Worm (Caenorhabditis elegans): ENCODE results near the gene R160.14.

R160.14 gene

DNA sequence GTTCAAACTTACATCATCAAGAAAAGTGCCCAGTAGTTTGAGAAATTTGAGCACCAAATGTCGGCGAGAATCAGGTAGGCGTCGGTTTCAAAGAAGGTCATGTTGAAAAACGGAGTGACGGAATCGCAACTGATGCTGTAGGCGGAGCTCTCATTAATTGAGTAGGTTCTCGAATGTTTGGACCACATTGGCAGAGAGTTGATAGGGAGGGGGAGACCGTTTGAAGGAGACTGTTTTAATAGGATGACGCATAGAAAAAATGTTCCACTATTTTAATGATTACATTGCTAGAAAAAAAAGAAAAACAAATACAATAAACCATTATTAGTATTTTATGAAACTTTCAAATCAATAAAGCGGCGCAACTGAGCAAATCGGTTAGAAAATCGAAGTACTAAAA is 8.7 kb downstream of the R160.14 start, which contains the start of gene F14H12.17:
Gene F14H12.17, minus strand, starts transcription at position 101 of the 400 bp plus-strand sequence.
- TF ChIP-seq pha-4 (tag; optimal IDR thresholded peaks at IDR 0.05) (no peak), ces-1 (GFP tag; optimal IDR thresholded peaks at IDR 0.05) (no peak), sptf-1 (tag; optimal IDR thresholded peaks at IDR 0.05) (no peak), unc-39 (tag; optimal IDR thresholded peaks at IDR 0.05) (no peak), ztf-11 (tag; optimal IDR thresholded peaks at IDR 0.05) (no peak), sem-2 (GFP tag; optimal IDR thresholded peaks at IDR 0.05) (no peak), nhr-12 (tag; optimal IDR thresholded peaks at IDR 0.05) (no peak), nhr-2 (tag; optimal IDR thresholded peaks at IDR 0.05) (no peak), zip-8 (tag; optimal IDR thresholded peaks at IDR 0.05) (no peak), lin-32 (GFP tag; optimal IDR thresholded peaks at IDR 0.05) (no peak), drap-1 (GFP tag; optimal IDR thresholded peaks at IDR 0.05) (no peak), nhr-28 (tag; optimal IDR thresholded peaks at IDR 0.05) (no peak), tbx-8 (GFP tag; optimal IDR thresholded peaks at IDR 0.05) (no peak), ceh-43 (GFP tag; optimal IDR thresholded peaks at IDR 0.05) (no peak), lin-13 (tag; optimal IDR thresholded peaks at IDR 0.05) (no peak), ham-2 (GFP tag; optimal IDR thresholded peaks at IDR 0.05) (no peak), lsy-2 (tag; optimal IDR thresholded peaks at IDR 0.05) (no peak)

- TF ChIP-seq sptf-1 (tag; optimal IDR thresholded peaks at IDR 0.05), result no peak
- TF ChIP-seq ces-1 (GFP tag; optimal IDR thresholded peaks at IDR 0.05), result no peak
- TF ChIP-seq unc-120 (tag; optimal IDR thresholded peaks at IDR 0.05; ENCODE audit: poor library complexity, severe bottlenecking), result no peak
- TF ChIP-seq drap-1 (GFP tag; optimal IDR thresholded peaks at IDR 0.05), result no peak
Measured at ce11 chrX:4362522-4362921, 9.4 kb downstream of the R160.14 start, which contains the start of gene F14H12.7. Gene F14H12.7, minus strand, starts transcription at chrX:4362622.

DNA sequence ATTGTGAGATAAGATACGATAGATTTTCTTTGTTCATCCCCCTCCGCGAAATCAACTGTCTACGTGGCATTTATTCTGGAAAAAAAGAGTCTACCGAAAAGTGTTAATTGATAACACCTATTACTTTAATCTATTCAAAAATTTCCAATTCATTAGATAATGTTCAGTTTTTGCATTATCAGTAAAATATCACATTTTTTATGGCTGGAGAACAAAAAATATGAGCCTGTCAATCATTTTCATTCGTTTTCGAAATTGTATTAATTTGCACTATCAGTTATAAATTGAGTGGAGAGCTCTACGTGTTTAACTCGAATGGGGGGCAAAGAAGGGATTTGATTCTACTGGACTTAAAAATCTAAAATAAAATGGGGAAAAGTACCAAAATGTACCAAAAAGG is 12.9 kb downstream of the R160.14 start:
- TF ChIP-seq elt-1 (tag; optimal IDR thresholded peaks at IDR 0.05; ENCODE audit: borderline replicate concordance, insufficient read depth), result no peak
- no peak for TF ChIP-seq mls-2 (tag; optimal IDR thresholded peaks at IDR 0.05)
- TF ChIP-seq unc-62 (GFP tag; optimal IDR thresholded peaks at IDR 0.05), result no peak
- TF ChIP-seq mep-1 (tag; optimal IDR thresholded peaks at IDR 0.05), result no peak
- TF ChIP-seq sem-2 (GFP tag; optimal IDR thresholded peaks at IDR 0.05), result no peak
- TF ChIP-seq bed-3 (GFP tag; optimal IDR thresholded peaks at IDR 0.05), result no peak
- no peak for TF ChIP-seq zip-8 (tag; optimal IDR thresholded peaks at IDR 0.05)
- TF ChIP-seq cnd-1 (tag; optimal IDR thresholded peaks at IDR 0.05), result no peak
- TF ChIP-seq lin-13 (tag; optimal IDR thresholded peaks at IDR 0.05), result no peak
- TF ChIP-seq ham-2 (GFP tag; optimal IDR thresholded peaks at IDR 0.05), result no peak
- no peak for TF ChIP-seq lsy-2 (tag; optimal IDR thresholded peaks at IDR 0.05)
- no peak for TF ChIP-seq nhr-2 (tag; optimal IDR thresholded peaks at IDR 0.05)
- no peak for TF ChIP-seq hlh-1 (tag; optimal IDR thresholded peaks at IDR 0.05)
- TF ChIP-seq pha-4 (tag; optimal IDR thresholded peaks at IDR 0.05), result no peak
- no peak for TF ChIP-seq ceh-39 (tag; optimal IDR thresholded peaks at IDR 0.05)

- TF ChIP-seq mls-2 (tag; optimal IDR thresholded peaks at IDR 0.05), result no peak
- no peak for TF ChIP-seq lsy-2 (tag; optimal IDR thresholded peaks at IDR 0.05)
- TF ChIP-seq unc-39 (tag; optimal IDR thresholded peaks at IDR 0.05), result no peak
- TF ChIP-seq elt-1 (tag; optimal IDR thresholded peaks at IDR 0.05; ENCODE audit: borderline replicate concordance, insufficient read depth), result no peak
Measured at ce11 chrX:4357467-4357866, 14.4 kb downstream of the R160.14 start, which contains the start of gene F14H12.6. Gene F14H12.6, minus strand, starts transcription at chrX:4357567.

ce11 chrX:4353318-4353717 is 18.6 kb downstream of the R160.14 start, which contains the start of gene col-165:
Gene col-165, plus strand, starts transcription at chrX:4353618.
- TF ChIP-seq nhr-28 (tag; optimal IDR thresholded peaks at IDR 0.05) (no peak), ceh-83 (GFP tag; optimal IDR thresholded peaks at IDR 0.05) (no peak), bed-3 (GFP tag; optimal IDR thresholded peaks at IDR 0.05) (no peak), unc-39 (tag; optimal IDR thresholded peaks at IDR 0.05) (no peak), mls-2 (tag; optimal IDR thresholded peaks at IDR 0.05) (no peak), ces-1 (GFP tag; optimal IDR thresholded peaks at IDR 0.05) (no peak), mep-1 (tag; optimal IDR thresholded peaks at IDR 0.05) (no peak), nhr-12 (tag; optimal IDR thresholded peaks at IDR 0.05) (no peak), zip-8 (tag; optimal IDR thresholded peaks at IDR 0.05) (no peak), elt-1 (tag; optimal IDR thresholded peaks at IDR 0.05; ENCODE audit: borderline replicate concordance, insufficient read depth) (no peak), lsy-2 (tag; optimal IDR thresholded peaks at IDR 0.05) (no peak), snpc-4 (tag; optimal IDR thresholded peaks at IDR 0.05) (no peak), hlh-1 (tag; optimal IDR thresholded peaks at IDR 0.05) (no peak), blmp-1 (tag; optimal IDR thresholded peaks at IDR 0.05) (no peak), nhr-76 (tag; optimal IDR thresholded peaks at IDR 0.05) (no peak), tbx-8 (GFP tag; optimal IDR thresholded peaks at IDR 0.05) (no peak), M03D4.4 (tag; optimal IDR thresholded peaks at IDR 0.05) (no peak), sem-2 (GFP tag; optimal IDR thresholded peaks at IDR 0.05) (no peak)

Measured in whole organism, mixed stage, embryonic.